Worm (Caenorhabditis elegans): Measurements from ENCODE around the gene F55A11.1.

DNA sequence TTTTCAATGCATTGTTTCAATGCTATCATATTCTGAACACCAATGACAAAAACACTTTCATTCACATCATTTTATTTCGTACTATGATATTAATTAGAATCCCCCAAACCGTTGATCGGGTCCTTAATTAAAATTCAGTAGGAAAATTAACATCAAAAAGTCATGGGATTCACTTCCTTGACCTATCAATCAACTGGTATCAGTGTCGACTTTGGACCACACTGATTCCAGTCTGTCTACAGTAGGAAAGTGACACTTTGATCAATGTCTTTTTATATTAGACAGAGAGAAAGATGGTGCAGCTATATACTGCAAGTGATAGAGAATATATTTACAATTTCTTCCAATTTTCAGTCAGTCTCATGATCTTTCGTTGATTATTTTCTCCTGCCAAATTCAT, 32.2 kb upstream of the F55A11.1 start:
- TF ChIP-seq dpl-1 (GFP tag; optimal IDR thresholded peaks at IDR 0.05) (no peak), ama-1 (optimal IDR thresholded peaks at IDR 0.05) (no peak), ama-1 (GFP tag; optimal IDR thresholded peaks at IDR 0.05) (no peak), unc-62 (GFP tag; optimal IDR thresholded peaks at IDR 0.05) (no peak), sea-2 (GFP tag; IDR thresholded peaks at IDR 0.05) (no peak), madf-6 (GFP tag; IDR thresholded peaks at IDR 0.05) (no peak), ceh-40 (GFP tag; IDR thresholded peaks at IDR 0.05) (no peak)

Measured in whole organism, young adult.